Fruit fly (Drosophila melanogaster) S2 (cell line): ENCODE data around the gene Pex2.

Experiments used
- CG8478 ChIP-seq: fragments of >200 bp; optimal IDR thresholded peaks from 2 replicates; lab custom pipeline; 2018
- CTCF ChIP-seq, 2 experiments: fragments of >200 bp; optimal IDR thresholded peaks; 2 replicates each; lab custom pipeline; 2018

Pex2 gene

dm6 chr3L:8338921-8339320, at the start of gene Pex2:
Gene Pex2 (plus strand): TSS chr3L:8339051.
- TF ChIP-seq CTCF (optimal IDR thresholded peaks at IDR 0.05; lab: Kevin White, UChicago) = no peak
- TF ChIP-seq CG8478 (lab: Kevin White, UChicago) = no peak

DNA sequence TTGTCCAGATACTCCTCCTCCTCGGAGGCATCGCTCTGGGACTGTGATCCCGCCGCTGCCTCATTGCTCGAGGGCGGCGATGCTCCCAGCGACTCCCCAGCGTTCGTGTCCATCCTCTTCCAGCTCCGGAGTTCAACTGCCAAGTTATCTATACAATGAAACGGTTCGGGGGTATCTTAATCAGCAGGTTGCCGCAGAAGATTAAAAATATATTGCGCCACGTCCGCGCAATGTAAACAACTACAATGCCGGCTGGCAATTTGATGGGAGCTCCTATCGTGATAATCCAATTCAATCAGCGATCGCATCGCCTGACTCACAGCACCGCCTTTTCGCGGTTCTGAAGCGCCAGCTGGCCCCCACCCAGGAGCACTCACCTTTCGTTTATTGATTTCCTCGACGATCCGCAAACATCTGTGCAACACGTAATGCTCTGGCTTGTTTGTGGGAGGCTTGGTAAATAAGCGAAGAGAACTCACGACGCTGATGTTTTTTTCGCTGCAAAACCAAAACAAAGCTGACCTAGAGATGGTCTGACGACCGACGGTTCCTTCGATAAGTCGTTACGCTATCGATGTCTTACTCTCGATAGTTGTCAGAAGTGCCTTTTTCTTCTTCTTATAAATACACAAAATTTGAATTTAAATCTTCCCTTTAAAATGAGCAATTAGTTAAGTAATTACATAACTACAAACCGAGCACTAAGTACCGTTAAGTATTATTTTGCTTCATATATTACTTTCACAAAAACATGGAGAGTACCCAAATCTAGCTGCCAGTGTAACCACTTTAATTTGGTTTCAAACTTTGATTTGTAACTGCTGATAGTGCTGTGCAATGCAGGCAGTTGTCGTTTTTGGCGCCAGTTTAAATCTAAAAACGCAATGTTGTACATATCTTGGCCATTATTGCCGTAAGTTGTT, 49.3 kb upstream of the Pex2 start, which contains the start of gene cert:
TSS of gene cert (minus strand) at position 535 of the 923 bp plus-strand sequence.
- TF ChIP-seq CTCF (optimal IDR thresholded peaks at IDR 0.05; lab: Kevin White, UChicago) (no peak), CG8478 (lab: Kevin White, UChicago) (no peak)

dm6 chr3L:8295227-8295626, 43.6 kb upstream of the Pex2 start, which contains the start of gene CG7201:
Gene CG7201 (minus strand): TSS chr3L:8295327.
- TF ChIP-seq CTCF (optimal IDR thresholded peaks at IDR 0.05; lab: Kevin White, UChicago) (no peak), CG8478 (lab: Kevin White, UChicago) (no peak)

- no peak for TF ChIP-seq CTCF (optimal IDR thresholded peaks at IDR 0.05; lab: Kevin White, UChicago)
- no peak for TF ChIP-seq CG8478 (lab: Kevin White, UChicago)
Observed at dm6 chr3L:8296941-8297340, 41.9 kb upstream of the Pex2 start, which contains the start of gene Rab19. Gene Rab19 (plus strand): TSS chr3L:8297018.

- TF ChIP-seq CTCF (optimal IDR thresholded peaks at IDR 0.05; lab: Kevin White, UChicago) (no peak), CG8478 (lab: Kevin White, UChicago) (no peak)
Observed at dm6 chr3L:8297488-8297887, 41.4 kb upstream of the Pex2 start.

DNA sequence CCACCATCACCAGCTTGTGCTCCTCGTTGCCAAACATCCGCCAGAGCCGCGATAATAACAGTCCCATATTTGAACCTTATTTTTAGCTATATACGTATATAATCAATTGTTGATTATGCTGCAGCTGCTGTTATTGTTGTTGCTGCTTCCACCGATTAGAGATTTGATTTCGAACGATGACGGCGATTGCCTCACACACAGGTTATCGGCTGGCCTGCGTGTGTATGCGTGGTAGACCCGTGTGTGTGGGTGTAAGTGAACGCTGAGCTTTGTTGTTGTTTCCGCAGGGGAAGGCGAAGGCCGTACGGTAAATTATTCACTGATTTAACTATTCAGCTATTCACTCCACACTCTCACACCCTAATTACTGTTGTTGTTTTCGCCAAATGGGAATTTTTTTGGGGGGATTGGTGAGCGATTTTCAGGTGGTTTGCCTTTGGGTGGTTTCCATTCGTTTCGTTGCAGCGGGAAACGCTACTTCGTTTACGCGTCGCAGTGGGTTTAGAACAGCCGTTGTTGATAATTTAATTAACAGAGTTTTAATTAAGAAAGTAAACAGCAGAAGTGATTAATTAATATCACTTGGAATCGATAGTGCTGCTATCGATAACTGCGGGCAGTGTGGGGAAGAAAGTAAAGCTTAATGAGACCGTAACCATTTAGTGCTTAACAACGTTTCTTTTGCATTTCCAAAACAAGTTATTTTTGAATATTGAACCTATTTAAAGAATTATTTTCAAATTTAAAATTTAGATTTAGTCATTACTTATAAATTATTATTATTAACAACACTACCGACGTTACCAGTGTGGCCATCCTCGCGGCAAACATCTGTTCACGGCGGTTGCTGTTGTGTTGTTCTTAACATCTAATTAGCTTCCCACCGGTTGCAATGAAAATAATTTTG, 39.4 kb upstream of the Pex2 start, which contains the start of the genes Arl5 and CG13671:
TSS of gene Arl5 (minus strand) at position 616 of the 907 bp plus-strand sequence.
TSS of gene CG13671 (plus strand) at position 841 of the 907 bp plus-strand sequence.
- TF ChIP-seq CTCF (optimal IDR thresholded peaks at IDR 0.05; lab: Kevin White, UChicago) = no peak
- TF ChIP-seq CG8478 (lab: Kevin White, UChicago) = no peak

DNA sequence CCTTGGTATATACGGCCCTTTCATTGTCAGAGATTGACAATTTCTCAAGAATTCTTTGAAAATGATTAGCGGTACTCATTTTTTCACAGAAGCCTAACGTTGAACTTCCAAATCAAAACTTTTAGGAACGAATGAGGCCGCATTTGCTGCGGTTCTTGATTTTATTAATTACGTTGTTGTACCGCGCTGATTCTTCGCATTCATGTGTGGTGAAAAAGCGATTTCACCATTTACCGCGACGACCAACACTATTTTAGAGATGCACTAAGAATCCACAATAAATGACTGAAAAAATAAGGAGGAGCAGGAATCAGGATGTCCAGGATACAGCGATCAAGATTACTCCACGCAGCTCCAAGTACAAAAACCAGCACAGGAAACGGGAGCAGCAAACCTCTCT, 34.9 kb upstream of the Pex2 start, which contains the start of the genes CG7194 and Sbp2:
TSS of gene CG7194 (minus strand) at position 148 of the 400 bp plus-strand sequence.
TSS of gene Sbp2 (plus strand) at position 246 of the 400 bp plus-strand sequence.
- TF ChIP-seq CTCF (optimal IDR thresholded peaks at IDR 0.05; lab: Kevin White, UChicago) = no peak
- no peak for TF ChIP-seq CG8478 (lab: Kevin White, UChicago)

- TF ChIP-seq CG8478 (lab: Kevin White, UChicago) (no peak), CTCF (optimal IDR thresholded peaks at IDR 0.05; lab: Kevin White, UChicago) (no peak)
Observed at dm6 chr3L:8306880-8307279, 32.0 kb upstream of the Pex2 start, which contains the start of gene Gr66a. Gene Gr66a (minus strand): TSS chr3L:8306980.

DNA sequence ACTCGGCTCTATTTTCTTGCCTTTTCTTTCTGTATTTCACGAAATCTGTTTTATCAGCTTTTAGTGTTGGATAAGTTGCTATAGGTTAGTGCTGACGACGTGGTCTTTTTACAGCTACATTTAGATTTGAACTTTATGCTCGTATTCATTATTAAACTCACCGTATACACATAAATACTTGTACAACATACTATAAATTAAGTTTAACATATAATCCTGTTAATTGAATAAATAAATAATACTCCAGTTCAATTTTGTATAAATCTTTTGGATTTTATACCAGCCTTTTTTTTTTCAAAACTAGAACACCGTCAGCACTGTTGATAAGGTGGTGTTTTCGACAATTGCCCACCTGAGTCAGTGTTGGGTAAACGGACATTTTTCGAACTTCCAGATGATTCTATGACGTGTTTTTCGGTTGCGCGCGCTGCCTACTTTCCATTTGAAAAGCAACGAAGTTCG, 29.9 kb upstream of the Pex2 start, which contains the start of gene BI-1:
TSS of gene BI-1 (minus strand) at position 51 of the 462 bp plus-strand sequence.
- TF ChIP-seq CTCF (optimal IDR thresholded peaks at IDR 0.05; lab: Kevin White, UChicago) (no peak), CG8478 (lab: Kevin White, UChicago) (no peak)

dm6 chr3L:8312290-8312689, 26.6 kb upstream of the Pex2 start:
- TF ChIP-seq CG8478 (lab: Kevin White, UChicago) (no peak), CTCF (optimal IDR thresholded peaks at IDR 0.05; lab: Kevin White, UChicago) (no peak)

DNA sequence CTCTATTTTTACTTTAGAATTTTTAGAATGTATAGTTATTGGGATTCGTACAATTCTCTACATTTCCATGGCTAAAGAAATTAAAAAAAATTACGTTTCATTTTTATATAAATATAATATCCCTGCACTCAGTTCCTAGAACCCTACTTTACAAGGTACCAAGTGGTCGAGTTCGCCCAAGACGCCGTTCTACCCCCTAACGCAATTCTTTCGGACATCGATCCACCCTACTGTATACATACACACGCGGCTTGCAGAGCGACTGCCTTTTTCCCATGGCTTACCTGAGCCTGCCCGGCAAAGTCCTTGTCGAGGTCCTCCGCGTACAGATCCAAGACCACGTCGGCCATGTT, 24.1 kb upstream of the Pex2 start:
- TF ChIP-seq CTCF (optimal IDR thresholded peaks at IDR 0.05; lab: Kevin White, UChicago) (no peak), CG8478 (lab: Kevin White, UChicago) (no peak)

dm6 chr3L:8315141-8315816, 23.6 kb upstream of the Pex2 start, which contains the start of gene Cpsf6:
Gene Cpsf6 (minus strand): TSS chr3L:8315502.
- TF ChIP-seq CTCF (optimal IDR thresholded peaks at IDR 0.05; lab: Kevin White, UChicago) (no peak), CG8478 (lab: Kevin White, UChicago) (no peak)

DNA sequence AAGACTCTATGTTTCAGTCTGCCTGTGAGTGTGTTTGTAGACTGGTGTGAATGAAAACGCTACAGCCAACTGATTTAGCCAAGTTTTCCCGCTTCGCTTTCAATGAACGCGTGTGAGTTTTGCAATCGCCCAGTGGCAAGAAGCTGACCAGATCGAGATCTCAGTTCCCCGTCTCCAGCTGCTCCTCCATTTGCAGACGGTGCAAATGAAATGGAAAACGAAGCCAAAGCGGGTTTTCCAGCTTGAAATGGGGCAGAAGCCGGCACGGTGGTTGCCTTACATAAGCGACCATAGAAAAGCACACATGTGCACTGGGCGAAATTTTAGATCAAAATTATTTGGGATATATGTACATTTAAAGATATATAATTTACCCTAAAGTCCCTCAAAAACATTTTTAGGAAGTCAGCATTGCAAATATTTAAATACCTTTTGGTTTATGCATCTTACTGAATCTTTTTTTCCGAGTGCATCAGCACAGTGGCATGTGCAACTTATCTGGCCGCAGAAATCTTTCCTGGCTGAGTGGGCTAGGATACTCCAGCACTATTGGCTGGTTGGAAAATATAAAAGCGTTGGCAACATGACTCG, 19.8 kb upstream of the Pex2 start, which contains the start of gene CG43059:
TSS of gene CG43059 (minus strand) at position 51 of the 591 bp plus-strand sequence.
- no peak for TF ChIP-seq CG8478 (lab: Kevin White, UChicago)
- no peak for TF ChIP-seq CTCF (optimal IDR thresholded peaks at IDR 0.05; lab: Kevin White, UChicago)
